Worm (Caenorhabditis elegans) whole organism, young adult: Measurements from ENCODE around the gene anp-1.
A peak's percentile ranks its signal among the peaks of the same experiment; 100 is the strongest.

ENCODE experiments used
- B0019.2 ChIP-seq: fragments of 200-800 bp; sonication (Bioruptor generic); conservative IDR thresholded peaks from 2 replicates; pipeline ENCODE4 v1.3.6; 2022; ENCODE audit warnings: missing genetic modification reagents, missing genetic modification characterization, missing compliant biosample characterization
- ama-1 ChIP-seq, 3 experiments: fragments of 150-350 bp in 1 of 3; sonication (generic microtip) in 2 of 3; optimal IDR thresholded peaks; 2 replicates each; lab custom pipeline; 2014 to 2018; ENCODE audit warnings: missing biosample characterization in 2 of 3, missing genetic modification characterization in 2 of 3, missing genetic modification reagents in 2 of 3
- ceh-79 ChIP-seq: sonication (generic microtip); optimal IDR thresholded peaks from 2 replicates; lab custom pipeline; 2017; ENCODE audit warnings: mild to moderate bottlenecking, missing genetic modification characterization, missing compliant biosample characterization
- efl-1 ChIP-seq: fragments of 150-350 bp; optimal IDR thresholded peaks from 2 replicates; lab custom pipeline; 2014; ENCODE audit warnings: missing biosample characterization, missing genetic modification reagents, missing genetic modification characterization
- repo-1 ChIP-seq: sonication (generic microtip); optimal IDR thresholded peaks from 2 replicates; lab custom pipeline; 2017; ENCODE audit warnings: mild to moderate bottlenecking, missing genetic modification characterization, missing compliant biosample characterization
- snpc-4 ChIP-seq, 5 experiments: fragments of 150-350 bp in 1 of 5; sonication (generic microtip) in 4 of 5; optimal IDR thresholded peaks; 2 replicates each; lab custom pipeline; 2014 to 2018; ENCODE audit warnings: missing genetic modification characterization in 5 of 5, missing biosample characterization in 3 of 5, antibody characterized with exemption in 2 of 5, mild to moderate bottlenecking in 2 of 5, missing compliant biosample characterization in 2 of 5, missing genotype in 2 of 5, moderate library complexity in 2 of 5, missing genetic modification reagents in 1 of 5
- tbp1 ChIP-seq: fragments of 200-800 bp; sonication (Bioruptor generic); optimal IDR thresholded peaks from 2 replicates; lab custom pipeline; 2018; ENCODE audit warnings: mild to moderate bottlenecking, missing genetic modification characterization, missing compliant biosample characterization
- unc-62 ChIP-seq: fragments of 150-350 bp; optimal IDR thresholded peaks from 2 replicates; lab custom pipeline; 2014; ENCODE audit warnings: missing biosample characterization, missing genetic modification reagents, missing genetic modification characterization

DNA sequence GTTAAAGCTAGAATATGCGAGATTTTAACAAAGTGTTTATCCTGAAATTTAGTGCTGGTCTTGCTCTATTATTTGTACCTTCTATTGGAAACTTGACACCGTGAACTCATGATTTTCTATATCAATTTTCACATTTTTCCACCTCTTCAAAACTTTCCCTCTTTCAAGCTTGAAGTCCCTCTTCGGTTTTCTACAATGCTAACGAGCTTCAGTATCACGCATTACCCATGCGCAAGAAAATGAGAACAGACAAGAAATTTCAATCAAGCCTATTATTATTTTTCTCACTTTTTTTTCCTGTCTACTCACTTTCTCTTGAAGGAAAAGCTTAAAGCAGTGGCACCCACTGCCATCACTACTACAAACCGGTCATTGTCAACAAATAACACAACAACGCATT, 47.4 kb upstream of the anp-1 start:
- TF ChIP-seq unc-62 (no peak), repo-1 (no peak), snpc-4 (GFP tag; optimal IDR thresholded peaks at IDR 0.05; lab: Kevin White, UChicago) (no peak), snpc-4 (tag; optimal IDR thresholded peaks at IDR 0.05; lab: Kevin White, UChicago) (no peak), ceh-79 (tag; lab: Kevin White, UChicago) (no peak), efl-1 (GFP tag; lab: Kevin White, UChicago) (no peak), tbp1 (GFP tag; lab: Kevin White, UChicago) (no peak), B0019.2 (no peak), ama-1 (optimal IDR thresholded peaks at IDR 0.05; lab: Kevin White, UChicago) (no peak), ama-1 (GFP tag; optimal IDR thresholded peaks at IDR 0.05; lab: Kevin White, UChicago) (peak in 1 of 2 experiments; percentile 55)
